Worm (Caenorhabditis elegans) whole organism, midembryonic: Measurements from ENCODE around the gene T11B7.2.

Source experiments
- flt-1 ChIP-seq: fragments of 200-800 bp; sonication (Bioruptor generic); IDR thresholded peaks from 2 replicates; pipeline ENCODE4 v1.3.6; 2022; ENCODE audit warnings: missing genetic modification characterization, missing compliant biosample characterization
- klf-2 ChIP-seq: fragments of 200-800 bp; sonication (Bioruptor generic); conservative IDR thresholded peaks from 2 replicates; pipeline ENCODE4 v1.3.6; 2022; ENCODE audit warnings: missing genetic modification reagents, missing genetic modification characterization, missing compliant biosample characterization
- ref-1 ChIP-seq: fragments of 200-800 bp; sonication (Bioruptor generic); conservative IDR thresholded peaks from 2 replicates; pipeline ENCODE4 v1.3.6; 2022; ENCODE audit warnings: missing genetic modification reagents, missing genetic modification characterization, missing compliant biosample characterization
- ztf-29 ChIP-seq: fragments of 200-800 bp; sonication (Bioruptor generic); IDR thresholded peaks from 2 replicates; pipeline ENCODE4 v1.3.6; 2022; ENCODE audit warnings: missing genetic modification reagents, missing genetic modification characterization, missing compliant biosample characterization

DNA sequence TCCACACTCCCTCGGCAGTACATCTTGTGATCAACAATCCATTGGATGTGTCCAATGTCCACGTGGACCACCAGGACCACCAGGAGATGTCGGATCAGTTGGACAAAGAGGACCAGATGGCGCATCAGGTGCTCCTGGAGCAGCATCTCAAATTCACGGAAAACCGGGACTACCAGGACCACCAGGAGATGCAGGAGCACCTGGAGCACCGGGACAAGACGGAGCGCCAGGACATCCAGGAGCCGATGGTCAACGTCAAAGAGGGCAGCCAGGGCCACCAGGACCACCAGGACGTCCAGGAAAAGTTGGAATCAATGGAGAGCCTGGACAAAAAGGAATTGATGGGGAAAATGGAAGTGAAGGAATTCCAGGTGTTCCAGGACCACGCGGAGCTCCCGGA lies 4.6 kb upstream of the T11B7.2 start:
- TF ChIP-seq flt-1, result no peak
- TF ChIP-seq ref-1 (GFP tag; lab: Robert Waterston, UW), result no peak
- no peak for TF ChIP-seq klf-2 (GFP tag; lab: Robert Waterston, UW)
- TF ChIP-seq ztf-29 (GFP tag; lab: Robert Waterston, UW), result no peak
